Worm (Caenorhabditis elegans): ENCODE measurements around the gene Y43F8B.10.

DNA sequence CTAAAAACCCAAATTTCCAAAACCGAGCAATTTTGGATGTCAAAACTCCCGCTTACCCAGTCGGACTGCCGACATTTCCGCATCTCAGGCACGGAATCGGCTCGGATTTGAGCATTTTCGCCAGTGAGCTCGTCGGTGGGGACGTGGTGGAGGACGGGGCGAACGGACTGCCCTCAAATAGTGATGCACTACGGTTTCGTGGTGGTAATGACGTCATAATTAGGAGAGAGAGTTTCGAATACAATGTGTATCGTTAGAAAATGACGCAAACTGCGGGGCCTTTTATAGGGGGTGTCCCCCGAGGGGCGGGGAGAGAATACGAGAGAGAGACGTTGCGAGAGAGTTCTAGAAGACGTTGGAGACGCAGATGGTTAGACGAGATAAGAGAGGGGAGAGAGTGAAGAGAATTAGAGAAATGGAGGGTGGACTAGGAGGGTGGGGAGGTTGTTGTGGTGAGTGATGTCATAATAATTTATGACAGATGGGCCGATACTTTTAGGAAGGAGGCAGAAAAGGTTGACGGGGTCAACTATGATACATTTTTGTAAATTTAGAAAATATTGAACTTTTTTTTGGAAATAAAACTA lies 48.4 kb downstream of the Y43F8B.10 start:
- TF ChIP-seq nhr-120 (GFP tag; IDR thresholded peaks at IDR 0.05) (no peak), unc-62 (GFP tag; optimal IDR thresholded peaks at IDR 0.05) (peak; percentile 72), ets-4 (GFP tag; optimal IDR thresholded peaks at IDR 0.05) (peak; percentile 45), dox-1 (GFP tag; IDR thresholded peaks at IDR 0.05) (peak; percentile 83), attf-3 (GFP tag; conservative IDR thresholded peaks at IDR 0.05) (no peak), Y67H2A.10 (GFP tag; conservative IDR thresholded peaks at IDR 0.05) (no peak), attf-6 (GFP tag; IDR thresholded peaks at IDR 0.05) (no peak), egrh-3 (GFP tag; IDR thresholded peaks at IDR 0.05) (peak; percentile 33; the same call in 1 of the 2 replicates), C17E4.6 (GFP tag; IDR thresholded peaks at IDR 0.05) (no peak), sdz-38 (tag; optimal IDR thresholded peaks at IDR 0.05) (no peak), snpc-1.3 (tag; optimal IDR thresholded peaks at IDR 0.05; ENCODE audit: insufficient read depth) (no peak), tbp1 (GFP tag; optimal IDR thresholded peaks at IDR 0.05) (peak; percentile 68)
